Fruit fly (Drosophila melanogaster) whole organism, prepupa: Measurements from ENCODE around the gene Snx1.

Source experiments
- CG34406 ChIP-seq: fragments of 200-800 bp; sonication (Bioruptor generic); optimal IDR thresholded peaks from 3 replicates; lab custom pipeline; 2016; ENCODE audit warnings: missing biosample characterization, missing genetic modification characterization
- CG8632 ChIP-seq: fragments of 200-800 bp; sonication (Bioruptor generic); optimal IDR thresholded peaks from 3 replicates; lab custom pipeline; 2016; ENCODE audit warnings: missing biosample characterization, missing genetic modification characterization
- Gug ChIP-seq: fragments of 200-800 bp; sonication (Bioruptor generic); IDR thresholded peaks from 2 replicates; pipeline ENCODE4 v1.3.6; 2022; ENCODE audit warnings: missing biosample characterization, missing genetic modification characterization

DNA sequence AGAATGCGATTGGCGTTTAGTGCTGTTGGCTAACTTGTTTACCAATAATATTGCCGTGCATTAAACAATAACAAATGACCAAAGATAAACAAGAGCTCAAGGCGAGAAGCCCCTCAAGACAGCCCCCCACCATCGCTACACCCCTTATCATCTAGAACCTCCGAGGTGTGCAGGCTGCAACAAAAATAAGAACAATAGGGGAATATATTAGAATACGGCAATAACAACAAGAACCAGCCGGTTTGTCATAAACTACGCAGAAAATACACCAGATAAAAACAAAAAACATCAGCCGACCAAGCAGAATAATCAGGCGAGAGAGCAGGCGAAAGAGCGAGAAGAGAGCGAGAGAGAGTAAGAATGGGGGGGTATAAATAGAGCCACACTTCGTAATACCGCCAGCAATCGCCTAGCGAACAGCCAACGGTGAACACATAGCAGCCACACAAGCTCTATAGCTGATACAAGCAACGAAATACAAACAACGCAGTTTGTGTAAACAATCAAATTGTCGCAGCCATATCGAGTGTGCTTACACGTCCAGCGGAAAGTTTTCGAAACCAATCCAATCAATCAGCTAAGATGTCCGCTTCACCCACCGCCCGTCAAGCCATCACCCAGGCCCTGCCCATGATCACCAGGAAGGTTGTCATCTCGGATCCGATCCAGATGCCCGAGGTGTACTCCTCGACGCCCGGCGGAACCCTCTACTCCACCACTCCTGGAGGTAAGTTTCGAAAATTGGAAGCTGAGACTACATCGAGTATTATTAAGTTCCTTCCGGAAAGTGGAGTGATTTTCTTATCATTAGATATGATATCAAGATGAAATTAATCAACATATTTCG lies 28.8 kb downstream of the Snx1 start, which contains the start of gene Thor:
- no peak for TF ChIP-seq CG8632 (GFP tag; lab: Kevin White, UChicago)
- no peak for TF ChIP-seq Gug (GFP tag; lab: Robert Waterston, UW)
- no peak for TF ChIP-seq CG34406
